Fruit fly (Drosophila melanogaster) whole organism, wandering third instar larva: Measurements from ENCODE around the gene CG11790.

Experiments
- Abd-B ChIP-seq: fragments of >200 bp; optimal IDR thresholded peaks from 2 replicates; lab custom pipeline; 2017; ENCODE audit warnings: missing biosample characterization, missing genetic modification characterization
- CG32264 ChIP-seq: fragments of 200-800 bp; sonication (Bioruptor generic); optimal IDR thresholded peaks from 2 replicates; lab custom pipeline; 2016; ENCODE audit warnings: missing biosample characterization, missing genetic modification characterization
- CG9705 ChIP-seq: fragments of 200-800 bp; sonication (Bioruptor generic); optimal IDR thresholded peaks from 2 replicates; lab custom pipeline; 2018; ENCODE audit warnings: missing biosample characterization, mild to moderate bottlenecking, missing genetic modification characterization
- CrebA ChIP-seq: fragments of 200-800 bp; sonication (Bioruptor generic); optimal IDR thresholded peaks from 2 replicates; lab custom pipeline; 2016; ENCODE audit warnings: missing biosample characterization, mild to moderate bottlenecking, missing genetic modification characterization, borderline replicate concordance
- Dfd ChIP-seq: fragments of >200 bp; optimal IDR thresholded peaks from 2 replicates; lab custom pipeline; 2017; ENCODE audit warnings: missing biosample characterization, missing genetic modification characterization
- Dif ChIP-seq: fragments of 200-275, 200-300 bp; sonication (Bioruptor generic); optimal IDR thresholded peaks from 2 replicates; lab custom pipeline; 2018; ENCODE audit warnings: missing biosample characterization, missing genetic modification characterization; ENCODE audit not compliant: partially characterized antibody
- GATAd ChIP-seq: sonication (Bioruptor generic); optimal IDR thresholded peaks from 2 replicates; lab custom pipeline; 2016; ENCODE audit warnings: missing biosample characterization, missing genetic modification characterization
- HLH106 ChIP-seq: fragments of 200-800 bp; optimal IDR thresholded peaks from 3 replicates; lab custom pipeline; 2019; ENCODE audit warnings: missing biosample characterization, mild to moderate bottlenecking, missing genetic modification characterization, moderate library complexity
- Hnf4 ChIP-seq: fragments of 200-800 bp; sonication (Bioruptor generic); optimal IDR thresholded peaks from 2 replicates; lab custom pipeline; 2016; ENCODE audit warnings: missing biosample characterization, mild to moderate bottlenecking, missing genetic modification characterization
- Hr78 ChIP-seq: fragments of >200 bp; optimal IDR thresholded peaks from 2 replicates; lab custom pipeline; 2017; ENCODE audit warnings: missing biosample characterization, missing genetic modification characterization
- Jra ChIP-seq: sonication (Bioruptor generic); optimal IDR thresholded peaks from 2 replicates; lab custom pipeline; 2016; ENCODE audit warnings: missing biosample characterization, missing genetic modification characterization
- Mio ChIP-seq: sonication (Bioruptor generic); optimal IDR thresholded peaks from 2 replicates; lab custom pipeline; 2016; ENCODE audit warnings: missing biosample characterization, missing genetic modification characterization
- Myc ChIP-seq: fragments of >200 bp; optimal IDR thresholded peaks from 2 replicates; lab custom pipeline; 2017
- OdsH ChIP-seq: fragments of 200-800 bp; sonication (Bioruptor generic); optimal IDR thresholded peaks from 2 replicates; lab custom pipeline; 2016; ENCODE audit warnings: missing biosample characterization, mild to moderate bottlenecking, missing genetic modification characterization
- Rel ChIP-seq, 2 experiments: fragments of 200-800 bp; sonication (Bioruptor generic) in 1 of 2; optimal IDR thresholded peaks; 2 replicates in 1 of 2; 3 replicates in 1 of 2; lab custom pipeline; 2016 to 2019; ENCODE audit warnings: mild to moderate bottlenecking in 2 of 2, missing biosample characterization in 2 of 2, missing genetic modification characterization in 2 of 2, moderate library complexity in 1 of 2
- Sp1 ChIP-seq: fragments of 200-800 bp; sonication (Bioruptor generic); optimal IDR thresholded peaks from 3 replicates; lab custom pipeline; 2019; ENCODE audit warnings: missing biosample characterization, mild to moderate bottlenecking, missing genetic modification characterization, moderate library complexity
- Vsx2 ChIP-seq: fragments of 200-300, 225-300 bp; sonication (Bioruptor generic); optimal IDR thresholded peaks from 2 replicates; lab custom pipeline; 2018; ENCODE audit warnings: missing biosample characterization, missing genetic modification characterization; ENCODE audit not compliant: partially characterized antibody
- br ChIP-seq: fragments of 200-800 bp; sonication (Bioruptor generic); optimal IDR thresholded peaks from 2 replicates; lab custom pipeline; 2016; ENCODE audit warnings: missing biosample characterization, missing genetic modification characterization
- brk ChIP-seq: fragments of 200-800 bp; sonication (Bioruptor generic); optimal IDR thresholded peaks from 2 replicates; lab custom pipeline; 2016; ENCODE audit warnings: missing biosample characterization, mild to moderate bottlenecking, missing genetic modification characterization
- dl ChIP-seq, 2 experiments: fragments of 175-275, 200-275 bp in 1 of 2; fragments of 200-275 bp in 1 of 2; sonication (Bioruptor generic); optimal IDR thresholded peaks; lab custom pipeline; 2018; ENCODE audit warnings: mild to moderate bottlenecking in 2 of 2, missing biosample characterization in 2 of 2, missing genetic modification characterization in 2 of 2, moderate library complexity in 2 of 2; ENCODE audit not compliant: partially characterized antibody in 2 of 2, insufficient read depth in 1 of 2
- dsf ChIP-seq: sonication (Bioruptor generic); optimal IDR thresholded peaks from 2 replicates; lab custom pipeline; 2016; ENCODE audit warnings: missing biosample characterization, missing genetic modification characterization, borderline replicate concordance
- ey ChIP-seq: fragments of 200-800 bp; sonication (Bioruptor generic); optimal IDR thresholded peaks from 2 replicates; lab custom pipeline; 2016; ENCODE audit warnings: missing biosample characterization, missing genetic modification characterization
- foxo ChIP-seq, 2 experiments: fragments of 200-800 bp; sonication (Bioruptor generic); optimal IDR thresholded peaks; 2 replicates in 1 of 2; 3 replicates in 1 of 2; lab custom pipeline; 2016 to 2017; ENCODE audit warnings: missing biosample characterization in 2 of 2, missing genetic modification characterization in 2 of 2
- fru ChIP-seq: fragments of 200-800 bp; sonication (Bioruptor generic); optimal IDR thresholded peaks from 3 replicates; lab custom pipeline; 2016; ENCODE audit warnings: missing biosample characterization, mild to moderate bottlenecking, missing genetic modification characterization
- h ChIP-seq: fragments of 200-800 bp; sonication (Bioruptor generic); optimal IDR thresholded peaks from 3 replicates; lab custom pipeline; 2016; ENCODE audit warnings: missing biosample characterization, mild to moderate bottlenecking, missing genetic modification characterization
- jim ChIP-seq: fragments of 175-275, 200-325 bp; sonication (Bioruptor generic); optimal IDR thresholded peaks from 2 replicates; lab custom pipeline; 2016; ENCODE audit warnings: missing biosample characterization, mild to moderate bottlenecking, missing genetic modification characterization
- lola ChIP-seq: fragments of >200 bp; optimal IDR thresholded peaks from 2 replicates; lab custom pipeline; 2017; ENCODE audit warnings: missing biosample characterization, missing genetic modification characterization
- pan ChIP-seq: fragments of >200 bp; optimal IDR thresholded peaks from 2 replicates; lab custom pipeline; 2017
- psq ChIP-seq: fragments of 200-800 bp; sonication (Bioruptor generic); optimal IDR thresholded peaks from 3 replicates; lab custom pipeline; 2017; ENCODE audit warnings: missing biosample characterization, mild to moderate bottlenecking, missing genetic modification characterization, moderate library complexity
- rgr ChIP-seq: fragments of 200-800 bp; sonication (Bioruptor generic); optimal IDR thresholded peaks from 3 replicates; lab custom pipeline; 2016; ENCODE audit warnings: missing biosample characterization, mild to moderate bottlenecking, missing genetic modification characterization
- sage ChIP-seq: fragments of 200-800 bp; sonication (Bioruptor generic); optimal IDR thresholded peaks from 2 replicates; lab custom pipeline; 2016; ENCODE audit warnings: missing biosample characterization, mild to moderate bottlenecking, missing genetic modification characterization
- sv ChIP-seq: fragments of 200-800 bp; sonication (Bioruptor generic); optimal IDR thresholded peaks from 3 replicates; lab custom pipeline; 2016; ENCODE audit warnings: missing biosample characterization, missing genetic modification characterization
- tai ChIP-seq: sonication (Bioruptor generic); optimal IDR thresholded peaks from 2 replicates; lab custom pipeline; 2016; ENCODE audit warnings: missing biosample characterization, missing genetic modification characterization
- usp ChIP-seq: fragments of >200 bp; optimal IDR thresholded peaks from 2 replicates; lab custom pipeline; 2017; ENCODE audit warnings: missing biosample characterization, missing genetic modification characterization
- woc ChIP-seq: sonication (Bioruptor generic); optimal IDR thresholded peaks from 2 replicates; lab custom pipeline; 2016; ENCODE audit warnings: missing biosample characterization, mild to moderate bottlenecking, missing genetic modification characterization

Gene CG11790

DNA sequence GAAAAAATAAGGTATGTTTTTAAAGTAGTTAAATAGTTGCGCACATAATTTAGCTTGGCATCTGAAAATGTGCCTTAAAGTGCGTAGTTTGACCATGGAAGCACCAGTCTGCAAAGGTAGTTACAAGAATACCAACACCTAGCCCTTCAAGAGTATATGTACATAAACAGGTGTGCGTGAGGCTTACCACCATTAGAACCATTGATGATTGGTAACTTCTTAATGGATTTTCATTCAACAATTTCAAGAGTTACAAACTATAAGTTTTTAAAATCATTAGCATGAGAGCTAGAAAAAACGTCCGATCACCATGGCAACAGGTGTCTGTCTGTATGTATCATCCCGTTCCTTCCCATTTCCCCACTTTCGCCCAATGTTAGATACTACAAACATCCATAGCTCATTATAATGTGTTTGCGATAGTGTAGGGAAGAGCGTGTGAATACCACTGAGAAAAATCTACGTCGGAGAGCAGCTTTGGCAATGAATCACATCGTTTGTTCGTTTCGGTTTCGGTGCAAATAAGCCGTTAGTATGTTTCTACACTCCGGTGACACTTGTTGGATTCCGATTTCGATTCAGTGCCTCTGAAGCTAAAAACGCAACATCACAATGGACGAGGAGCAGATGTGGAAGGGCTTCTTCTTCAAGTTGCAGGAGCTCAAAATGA, 9.1 kb downstream of the CG11790 start:
- TF ChIP-seq br (GFP tag; lab: Kevin White, UChicago): no peak
- no peak for TF ChIP-seq Rel (GFP tag; optimal IDR thresholded peaks at IDR 0.05; lab: Kevin White, UChicago)
- TF ChIP-seq Rel (tag; optimal IDR thresholded peaks at IDR 0.05; lab: Kevin White, UChicago): peak; percentile 72

DNA sequence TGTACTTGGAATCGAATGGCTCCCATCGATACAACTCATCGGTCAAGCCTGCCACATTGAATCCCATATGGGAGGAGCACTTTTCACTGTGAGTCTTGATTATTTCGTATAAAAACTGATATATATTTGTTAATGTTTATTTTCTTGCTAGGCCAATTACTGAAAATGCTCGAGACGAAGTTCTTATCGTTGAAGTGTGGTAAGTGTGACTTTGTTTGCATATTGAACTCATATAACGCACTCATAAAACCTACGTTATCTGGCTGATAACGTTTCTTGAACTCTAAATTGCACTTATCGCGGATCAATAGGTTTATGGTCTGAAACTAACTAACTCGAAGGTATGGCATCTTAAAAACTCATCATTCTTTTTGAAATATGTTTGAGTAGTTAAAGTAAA, 13.0 kb downstream of the CG11790 start:
- no peak for TF ChIP-seq CG9705 (GFP tag; lab: Kevin White, UChicago)
- TF ChIP-seq Abd-B (GFP tag; lab: Kevin White, UChicago): no peak
- TF ChIP-seq woc (GFP tag; lab: Kevin White, UChicago): no peak
- no peak for TF ChIP-seq lola (GFP tag; lab: Kevin White, UChicago)
- no peak for TF ChIP-seq CG32264 (GFP tag; lab: Kevin White, UChicago)
- TF ChIP-seq dl (GFP tag; optimal IDR thresholded peaks at IDR 0.05; lab: Kevin White, UChicago; ENCODE audit: insufficient read depth in 1 of 2, partially characterized antibody in 2 of 2): no peak
- TF ChIP-seq sv: no peak
- no peak for TF ChIP-seq psq (GFP tag; lab: Kevin White, UChicago)

DNA sequence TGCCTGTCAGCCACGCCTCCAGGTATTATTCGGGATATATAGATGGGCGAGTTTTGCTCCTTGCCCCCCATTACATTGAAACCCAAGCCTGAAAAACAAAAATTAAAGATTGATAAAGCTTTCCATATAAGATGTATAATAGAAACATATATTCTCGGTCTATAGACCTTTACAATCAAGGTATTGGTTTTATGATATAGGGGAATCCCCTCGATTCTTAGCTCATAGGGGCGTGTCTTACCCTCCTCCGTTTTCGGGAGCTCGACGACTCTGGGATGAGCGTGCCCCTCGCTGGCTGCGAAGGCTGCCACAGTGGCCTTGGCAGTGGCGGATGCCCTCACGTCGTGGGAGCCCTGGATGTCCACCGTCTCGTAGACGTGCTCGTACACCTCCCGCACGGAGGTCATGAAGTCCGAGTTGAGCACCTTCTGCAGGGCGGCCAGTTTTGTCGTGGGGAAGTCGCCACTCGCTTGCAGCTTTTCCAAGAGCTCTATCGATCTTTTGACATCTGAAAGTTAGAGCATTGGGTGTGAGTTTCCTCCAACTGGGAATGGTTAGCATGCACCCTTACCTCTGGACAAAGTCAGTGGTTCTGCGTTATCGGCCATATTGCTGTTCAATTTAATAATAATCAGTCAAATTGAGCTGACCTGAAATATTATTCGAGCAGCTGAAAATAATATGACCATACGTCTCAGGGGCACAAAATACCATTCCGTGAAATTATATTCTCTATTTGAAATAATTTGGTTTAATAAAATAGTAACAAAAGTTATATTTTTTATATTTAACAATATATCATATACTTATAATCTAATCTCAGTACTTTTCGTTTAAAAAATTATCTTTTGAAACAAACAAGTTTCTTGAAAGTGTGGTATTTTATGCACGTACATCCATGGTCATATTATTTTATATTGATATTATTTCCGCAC, 17.7 kb downstream of the CG11790 start, which contains the start of the genes veli and PQBP1:
Gene veli (minus strand): TSS at position 685 of the 935 bp plus-strand sequence.
Gene PQBP1 (plus strand): TSS at position 885 of the 935 bp plus-strand sequence.
- TF ChIP-seq br (GFP tag; lab: Kevin White, UChicago): no peak
- no peak for TF ChIP-seq dl (GFP tag; optimal IDR thresholded peaks at IDR 0.05; lab: Kevin White, UChicago; ENCODE audit: insufficient read depth in 1 of 2, partially characterized antibody in 2 of 2)
- no peak for TF ChIP-seq Sp1 (GFP tag; lab: Kevin White, UChicago)
- TF ChIP-seq Myc: no peak
- TF ChIP-seq Hr78: no peak
- no peak for TF ChIP-seq Rel (GFP tag; optimal IDR thresholded peaks at IDR 0.05; lab: Kevin White, UChicago)
- TF ChIP-seq Rel (tag; optimal IDR thresholded peaks at IDR 0.05; lab: Kevin White, UChicago): peak; percentile 95
- TF ChIP-seq pan (lab: Kevin White, UChicago): no peak

DNA sequence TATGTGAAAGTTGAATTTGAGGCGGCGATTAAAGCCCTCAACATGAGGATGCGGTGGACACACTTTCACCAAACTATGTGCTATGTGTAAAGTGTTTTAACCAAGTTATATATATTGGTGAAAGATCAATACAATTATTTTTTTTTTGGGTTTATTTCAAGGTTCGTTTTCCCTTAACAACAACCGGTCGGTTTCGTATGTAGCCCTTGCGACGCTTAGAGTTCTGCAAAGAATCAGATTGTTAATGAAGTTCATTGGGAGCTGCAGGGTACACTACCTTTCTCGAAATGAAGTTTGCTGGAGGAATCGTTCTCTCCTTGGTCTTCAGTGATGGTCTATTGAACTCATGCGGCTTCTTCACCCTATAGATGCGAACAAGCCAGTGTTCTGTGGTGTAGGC, 19.4 kb downstream of the CG11790 start:
- TF ChIP-seq Hnf4 (no peak), dsf (GFP tag; lab: Kevin White, UChicago) (no peak), Dfd (no peak), h (GFP tag; lab: Kevin White, UChicago) (no peak), ey (GFP tag; lab: Kevin White, UChicago) (no peak)
- TF ChIP-seq, all 38 proteins: peak for 0

DNA sequence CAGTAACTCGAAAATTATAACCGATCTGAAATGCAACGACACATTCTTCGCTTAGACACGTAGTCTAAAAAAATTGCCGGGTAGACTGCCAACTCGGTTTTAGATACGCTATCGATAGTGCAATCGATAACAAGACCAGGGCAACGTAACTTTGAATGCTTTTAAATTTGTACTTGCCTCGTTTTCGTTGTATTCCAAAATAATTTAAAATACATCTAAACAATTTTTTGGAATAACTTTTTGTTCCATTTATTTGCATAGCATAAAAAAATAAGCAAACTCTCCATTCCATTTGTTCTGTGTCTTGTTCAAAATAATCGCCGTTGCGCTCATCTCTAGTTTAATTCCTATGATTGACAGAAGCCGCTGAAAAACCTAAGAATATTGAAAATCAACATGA, 22.1 kb downstream of the CG11790 start, which contains the start of the genes Stt3B and CG11839:
Gene Stt3B (minus strand): TSS at position 69 of the 400 bp plus-strand sequence.
Gene CG11839 (plus strand): TSS at position 359 of the 400 bp plus-strand sequence.
- no peak for TF ChIP-seq pan (lab: Kevin White, UChicago)
- peak; percentile 83 for TF ChIP-seq HLH106 (tag; lab: Kevin White, UChicago)
- no peak for TF ChIP-seq rgr
- no peak for TF ChIP-seq lola (GFP tag; lab: Kevin White, UChicago)
- peak; percentile 85 for TF ChIP-seq h (GFP tag; lab: Kevin White, UChicago)
- peak; percentile 75 for TF ChIP-seq OdsH
- TF ChIP-seq psq (GFP tag; lab: Kevin White, UChicago): peak; percentile 61
- TF ChIP-seq Hr78: no peak
- TF ChIP-seq Abd-B (GFP tag; lab: Kevin White, UChicago): no peak
- no peak for TF ChIP-seq br (GFP tag; lab: Kevin White, UChicago)
- TF ChIP-seq foxo (GFP tag; optimal IDR thresholded peaks at IDR 0.05; lab: Kevin White, UChicago): peak in 1 of 2 experiments; percentile 84
- no peak for TF ChIP-seq fru (GFP tag; lab: Kevin White, UChicago)
- TF ChIP-seq Dfd: no peak
- TF ChIP-seq Myc: no peak
- peak; percentile 59 for TF ChIP-seq sv
- TF ChIP-seq usp (GFP tag; lab: Kevin White, UChicago): no peak
- peak; percentile 1 for TF ChIP-seq CG32264 (GFP tag; lab: Kevin White, UChicago)
- TF ChIP-seq tai (GFP tag; lab: Kevin White, UChicago): no peak
- TF ChIP-seq sage: peak; percentile 2
- no peak for TF ChIP-seq GATAd (GFP tag; lab: Kevin White, UChicago)
- TF ChIP-seq CrebA (GFP tag; lab: Kevin White, UChicago): no peak
- TF ChIP-seq dl (GFP tag; optimal IDR thresholded peaks at IDR 0.05; lab: Kevin White, UChicago; ENCODE audit: insufficient read depth in 1 of 2, partially characterized antibody in 2 of 2): no peak
- no peak for TF ChIP-seq Vsx2 (GFP tag; lab: Kevin White, UChicago)
- no peak for TF ChIP-seq Dif (GFP tag; lab: Kevin White, UChicago)
- no peak for TF ChIP-seq Rel (GFP tag; optimal IDR thresholded peaks at IDR 0.05; lab: Kevin White, UChicago)
- TF ChIP-seq Rel (tag; optimal IDR thresholded peaks at IDR 0.05; lab: Kevin White, UChicago): peak; percentile 61
- peak; percentile 84 for TF ChIP-seq dsf (GFP tag; lab: Kevin White, UChicago)
- TF ChIP-seq jim (GFP tag; lab: Kevin White, UChicago): no peak
- TF ChIP-seq CG9705 (GFP tag; lab: Kevin White, UChicago): peak; percentile 60
- TF ChIP-seq Jra (GFP tag; lab: Kevin White, UChicago): peak; percentile 91
- no peak for TF ChIP-seq Mio (GFP tag; lab: Kevin White, UChicago)
- TF ChIP-seq brk (GFP tag; lab: Kevin White, UChicago): no peak
